Fruit fly (Drosophila melanogaster): Measurements from ENCODE around the gene CG34448.

DNA sequence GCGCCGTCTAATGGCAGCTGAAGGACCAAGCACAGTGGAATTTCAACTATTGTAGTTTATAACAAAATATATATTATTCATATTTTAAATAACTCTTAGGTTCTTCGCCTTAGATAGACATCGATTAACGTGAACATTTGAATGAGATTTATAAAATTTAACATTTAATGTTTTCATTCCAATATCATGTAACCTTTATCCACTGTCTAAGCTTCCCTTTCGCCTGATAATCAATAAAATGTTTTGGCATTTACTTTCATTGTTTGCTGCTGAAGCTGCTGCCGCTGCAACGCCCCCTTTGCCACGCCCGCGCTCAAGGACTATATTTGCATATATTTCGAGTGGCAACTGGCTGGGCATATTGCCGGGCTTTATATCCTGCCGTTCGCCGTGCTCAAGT is 22.9 kb downstream of the CG34448 start:
- TF ChIP-seq CG8478 (optimal IDR thresholded peaks at IDR 0.05), result no peak
- TF ChIP-seq CTCF (optimal IDR thresholded peaks at IDR 0.05), result no peak
